Worm (Caenorhabditis elegans): ENCODE data around the gene hecw-1.
"Not testable (repeated sequence)": the region's sequence is repeated elsewhere in the genome, so short reads cannot be mapped to it uniquely, and the experiment has no call there.

Gene hecw-1

ce11 chrIII:3334941-3335559 is 54.7 kb downstream of the hecw-1 start:
- TF ChIP-seq flt-1 (GFP tag; IDR thresholded peaks at IDR 0.05): peak; percentile 88
- peak; percentile 89 for TF ChIP-seq pes-1 (GFP tag; IDR thresholded peaks at IDR 0.05)
- peak; percentile 92 for TF ChIP-seq tbx-11 (GFP tag; IDR thresholded peaks at IDR 0.05)
- TF ChIP-seq scrt-1 (GFP tag; IDR thresholded peaks at IDR 0.05): peak; percentile 71
- TF ChIP-seq sea-1 (GFP tag; conservative IDR thresholded peaks at IDR 0.05): peak; percentile 93
- peak; percentile 96 for TF ChIP-seq tbx-37 (GFP tag; conservative IDR thresholded peaks at IDR 0.05)

ce11 chrIII:3332736-3333135 is 57.0 kb downstream of the hecw-1 start, which contains the start of gene Y53G8AR.1:
Y53G8AR.1 (plus strand) TSS chrIII:3333036.
- not testable (repeated sequence) for TF ChIP-seq hmbx-1 (tag; optimal IDR thresholded peaks at IDR 0.05); ceh-13 (GFP tag; optimal IDR thresholded peaks at IDR 0.05); ets-7 (tag; optimal IDR thresholded peaks at IDR 0.05)

ce11 chrIII:3331767-3332166 is 58.0 kb downstream of the hecw-1 start:
- no peak for TF ChIP-seq F13C5.2 (tag; optimal IDR thresholded peaks at IDR 0.05)
- TF ChIP-seq ama-1 (optimal IDR thresholded peaks at IDR 0.05): no peak
- TF ChIP-seq B0310.2 (tag; optimal IDR thresholded peaks at IDR 0.05): no peak
- no peak for TF ChIP-seq flt-1 (GFP tag; IDR thresholded peaks at IDR 0.05)
- TF ChIP-seq tbx-11 (GFP tag; IDR thresholded peaks at IDR 0.05): no peak
- TF ChIP-seq tbx-37 (GFP tag; conservative IDR thresholded peaks at IDR 0.05): no peak

ce11 chrIII:3329467-3329866 is 60.3 kb downstream of the hecw-1 start:
- no peak for TF ChIP-seq ceh-13 (GFP tag; optimal IDR thresholded peaks at IDR 0.05)
- TF ChIP-seq F13C5.2 (tag; optimal IDR thresholded peaks at IDR 0.05): no peak
